Worm (Caenorhabditis elegans): Measurements from ENCODE around the gene fahd-1.

DNA sequence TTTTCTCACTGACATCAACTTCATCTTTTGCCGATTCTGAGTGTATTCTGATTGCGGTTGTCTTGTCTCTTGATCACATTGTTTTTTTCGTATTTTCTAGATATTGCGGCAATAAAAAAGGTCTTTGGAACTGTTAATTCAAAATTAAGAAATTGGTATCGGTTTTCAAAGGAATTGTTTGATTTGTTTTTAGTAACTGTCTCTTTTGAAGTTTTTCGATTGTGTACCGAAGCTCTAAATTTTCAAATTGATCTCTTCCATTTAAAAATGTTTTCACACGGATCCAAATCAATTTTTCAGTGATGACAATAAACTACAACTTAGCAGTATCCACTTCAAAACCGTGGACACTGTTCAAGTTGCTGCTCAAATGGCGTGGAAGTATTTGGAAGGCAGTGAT lies 8.7 kb downstream of the fahd-1 start, which contains the start of gene best-24:
- TF ChIP-seq nhr-237 (tag; optimal IDR thresholded peaks at IDR 0.05) = no peak
- no peak for TF ChIP-seq sem-2 (GFP tag; optimal IDR thresholded peaks at IDR 0.05)
- TF ChIP-seq bed-3 (GFP tag; optimal IDR thresholded peaks at IDR 0.05) = no peak
- TF ChIP-seq sptf-1 (tag; optimal IDR thresholded peaks at IDR 0.05) = no peak
